Worm (Caenorhabditis elegans) whole organism, young adult: ENCODE measurements around the gene Y62F5A.10.

Source experiments
- C06A6.2 ChIP-seq: fragments of 200-800 bp; sonication (Bioruptor generic); conservative IDR thresholded peaks from 2 replicates; pipeline ENCODE4 v1.3.6; 2022; ENCODE audit warnings: missing genetic modification characterization, missing compliant biosample characterization
- F55B11.4 ChIP-seq: sonication (generic microtip); optimal IDR thresholded peaks from 2 replicates; lab custom pipeline; 2016; ENCODE audit warnings: missing compliant biosample characterization, missing genetic modification characterization, borderline replicate concordance; ENCODE audit not compliant: insufficient read depth
- F57C9.4 ChIP-seq: sonication (generic microtip); optimal IDR thresholded peaks from 2 replicates; lab custom pipeline; 2017; ENCODE audit warnings: mild to moderate bottlenecking, missing genetic modification characterization, missing compliant biosample characterization
- K11D2.4 ChIP-seq: fragments of 200-800 bp; sonication (Bioruptor generic); IDR thresholded peaks from 2 replicates; pipeline ENCODE4 v1.3.6; 2022; ENCODE audit warnings: missing genetic modification reagents, missing genetic modification characterization, missing compliant biosample characterization
- ama-1 ChIP-seq, 3 experiments: fragments of 150-350 bp in 1 of 3; sonication (generic microtip) in 2 of 3; optimal IDR thresholded peaks; 2 replicates each; lab custom pipeline; 2014 to 2018; ENCODE audit warnings: missing biosample characterization in 2 of 3, missing genetic modification characterization in 2 of 3, missing genetic modification reagents in 2 of 3
- lin-40 ChIP-seq: sonication (generic microtip); optimal IDR thresholded peaks from 2 replicates; lab custom pipeline; 2016; ENCODE audit warnings: missing genetic modification characterization, mild to moderate bottlenecking, missing compliant biosample characterization, missing genotype, missing genetic modification reagents
- madf-10 ChIP-seq: sonication (generic microtip); optimal IDR thresholded peaks from 2 replicates; lab custom pipeline; 2016; ENCODE audit warnings: mild to moderate bottlenecking, missing genetic modification characterization, missing compliant biosample characterization
- nfya-1 ChIP-seq: sonication (generic microtip); optimal IDR thresholded peaks from 2 replicates; lab custom pipeline; 2017; ENCODE audit warnings: antibody characterized with exemption, missing compliant biosample characterization, missing genetic modification characterization, borderline replicate concordance; ENCODE audit not compliant: insufficient read depth
- nhr-90 ChIP-seq: sonication (generic microtip); optimal IDR thresholded peaks from 2 replicates; lab custom pipeline; 2016; ENCODE audit warnings: missing genotype, mild to moderate bottlenecking, missing genetic modification characterization, missing compliant biosample characterization
- pha-4 ChIP-seq: fragments of 150-350 bp; sonication (generic microtip); optimal IDR thresholded peaks from 2 replicates; lab custom pipeline; 2014; ENCODE audit warnings: missing biosample characterization, missing genetic modification reagents, missing genetic modification characterization
- snpc-4 ChIP-seq, 5 experiments: fragments of 150-350 bp in 1 of 5; sonication (generic microtip) in 4 of 5; optimal IDR thresholded peaks; 2 replicates each; lab custom pipeline; 2014 to 2018; ENCODE audit warnings: missing genetic modification characterization in 5 of 5, missing biosample characterization in 3 of 5, antibody characterized with exemption in 2 of 5, mild to moderate bottlenecking in 2 of 5, missing compliant biosample characterization in 2 of 5, missing genotype in 2 of 5, moderate library complexity in 2 of 5, missing genetic modification reagents in 1 of 5
- tbp1 ChIP-seq: fragments of 200-800 bp; sonication (Bioruptor generic); optimal IDR thresholded peaks from 2 replicates; lab custom pipeline; 2018; ENCODE audit warnings: mild to moderate bottlenecking, missing genetic modification characterization, missing compliant biosample characterization

DNA sequence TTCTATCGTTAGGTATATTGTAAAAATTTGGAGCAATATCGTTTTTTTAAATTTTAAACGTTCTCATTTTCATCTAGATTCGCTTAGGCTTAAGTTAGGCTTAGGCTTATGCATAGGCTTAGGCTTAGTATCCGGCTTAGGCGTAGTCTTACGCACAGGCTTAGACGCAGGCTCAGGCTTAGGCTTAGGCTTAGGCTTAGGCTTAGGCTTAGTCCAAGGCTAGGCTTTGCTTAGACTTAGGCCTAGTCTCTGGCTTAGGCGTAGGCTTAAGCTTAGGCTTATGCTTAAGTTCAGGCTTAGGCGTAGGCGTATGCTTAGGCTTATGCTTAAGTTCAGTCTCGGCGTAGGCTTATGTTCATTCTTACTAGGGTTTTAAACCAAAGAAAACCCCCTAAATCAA lies 17.6 kb upstream of the Y62F5A.10 start:
- TF ChIP-seq nfya-1, result no peak
- TF ChIP-seq madf-10 (tag; lab: Kevin White, UChicago), result no peak
- no peak for TF ChIP-seq ama-1 (optimal IDR thresholded peaks at IDR 0.05; lab: Kevin White, UChicago)
- TF ChIP-seq ama-1 (GFP tag; optimal IDR thresholded peaks at IDR 0.05; lab: Kevin White, UChicago), result no peak
- TF ChIP-seq K11D2.4, result no peak
- TF ChIP-seq C06A6.2 (GFP tag; lab: Robert Waterston, UW), result no peak
- TF ChIP-seq lin-40 (tag; lab: Kevin White, UChicago), result no peak
- no peak for TF ChIP-seq nhr-90
- no peak for TF ChIP-seq snpc-4 (GFP tag; optimal IDR thresholded peaks at IDR 0.05; lab: Kevin White, UChicago)
- TF ChIP-seq snpc-4 (tag; optimal IDR thresholded peaks at IDR 0.05; lab: Kevin White, UChicago), result no peak
- TF ChIP-seq pha-4 (tag; lab: Kevin White, UChicago), result no peak
- no peak for TF ChIP-seq F57C9.4 (tag; lab: Kevin White, UChicago)
- no peak for TF ChIP-seq F55B11.4 (tag; lab: Kevin White, UChicago)
- no peak for TF ChIP-seq tbp1 (GFP tag; lab: Kevin White, UChicago)
